Worm (Caenorhabditis elegans): Measurements from ENCODE around the gene K02D10.1.

ce11 chrIII:8765030-8765429 is 4.3 kb upstream of the K02D10.1 start:
- TF ChIP-seq gei-17 (GFP tag; optimal IDR thresholded peaks at IDR 0.05) = no peak
- TF ChIP-seq let-526 (GFP tag; IDR thresholded peaks at IDR 0.05) = no peak

Measured in whole organism, young adult.